Fruit fly (Drosophila melanogaster): ENCODE data around the gene CG18641.

Gene CG18641

dm6 chr2L:2376418-2376702 is 38.8 kb downstream of the CG18641 start:
- TF ChIP-seq dsf (GFP tag; optimal IDR thresholded peaks at IDR 0.05; ENCODE audit: borderline replicate concordance) (no peak), Jra (GFP tag; optimal IDR thresholded peaks at IDR 0.05) (no peak), Vsx2 (GFP tag; optimal IDR thresholded peaks at IDR 0.05; ENCODE audit: partially characterized antibody) (no peak), tai (GFP tag; optimal IDR thresholded peaks at IDR 0.05) (no peak), br (GFP tag; optimal IDR thresholded peaks at IDR 0.05) (no peak), sv (GFP tag; optimal IDR thresholded peaks at IDR 0.05) (no peak), CG32264 (GFP tag; optimal IDR thresholded peaks at IDR 0.05) (no peak), pan (optimal IDR thresholded peaks at IDR 0.05) (no peak), jim (GFP tag; optimal IDR thresholded peaks at IDR 0.05) (no peak), rgr (GFP tag; optimal IDR thresholded peaks at IDR 0.05) (no peak), psq (GFP tag; optimal IDR thresholded peaks at IDR 0.05) (no peak), Dif (GFP tag; optimal IDR thresholded peaks at IDR 0.05; ENCODE audit: partially characterized antibody) (no peak), Myc (optimal IDR thresholded peaks at IDR 0.05) (no peak), Mio (GFP tag; optimal IDR thresholded peaks at IDR 0.05) (no peak), Hnf4 (GFP tag; optimal IDR thresholded peaks at IDR 0.05) (no peak), Hr83 (GFP tag; optimal IDR thresholded peaks at IDR 0.05; ENCODE audit: poor library complexity, severe bottlenecking) (no peak)

dm6 chr2L:2375655-2376417 is 39.3 kb downstream of the CG18641 start, which contains the start of gene Atxn7:
Gene Atxn7, plus strand, starts transcription at chr2L:2375841.
- TF ChIP-seq h (GFP tag; optimal IDR thresholded peaks at IDR 0.05) (peak; percentile 66), Jra (GFP tag; optimal IDR thresholded peaks at IDR 0.05) (peak; percentile 63), dl (GFP tag; optimal IDR thresholded peaks at IDR 0.05; ENCODE audit: insufficient read depth in 1 of 2, partially characterized antibody in 2 of 2) (no peak), Myc (optimal IDR thresholded peaks at IDR 0.05) (peak; percentile 32), foxo (GFP tag; optimal IDR thresholded peaks at IDR 0.05) (peak; percentile 37 to 42), dmrt93B (GFP tag; optimal IDR thresholded peaks at IDR 0.05) (peak; percentile 75), Abd-B (GFP tag; optimal IDR thresholded peaks at IDR 0.05) (peak; percentile 46), brk (GFP tag; optimal IDR thresholded peaks at IDR 0.05) (no peak), HLH106 (tag; optimal IDR thresholded peaks at IDR 0.05) (peak; percentile 44), Hr83 (GFP tag; optimal IDR thresholded peaks at IDR 0.05; ENCODE audit: poor library complexity, severe bottlenecking) (peak; percentile 69), woc (GFP tag; optimal IDR thresholded peaks at IDR 0.05) (peak; percentile 20), lola (GFP tag; optimal IDR thresholded peaks at IDR 0.05) (no peak), CG32264 (GFP tag; optimal IDR thresholded peaks at IDR 0.05) (peak; percentile 42), dsf (GFP tag; optimal IDR thresholded peaks at IDR 0.05; ENCODE audit: borderline replicate concordance) (peak; percentile 32), Vsx2 (GFP tag; optimal IDR thresholded peaks at IDR 0.05; ENCODE audit: partially characterized antibody) (no peak), Dif (GFP tag; optimal IDR thresholded peaks at IDR 0.05; ENCODE audit: partially characterized antibody) (peak; percentile 17), ey (GFP tag; optimal IDR thresholded peaks at IDR 0.05) (peak; percentile 45), sv (GFP tag; optimal IDR thresholded peaks at IDR 0.05) (peak; percentile 13), CrebA (GFP tag; optimal IDR thresholded peaks at IDR 0.05; ENCODE audit: borderline replicate concordance) (no peak), GATAd (GFP tag; optimal IDR thresholded peaks at IDR 0.05) (no peak), psq (GFP tag; optimal IDR thresholded peaks at IDR 0.05) (peak; percentile 30), Hr78 (GFP tag; optimal IDR thresholded peaks at IDR 0.05) (no peak), Sp1 (GFP tag; optimal IDR thresholded peaks at IDR 0.05) (peak; percentile 80), Dfd (GFP tag; optimal IDR thresholded peaks at IDR 0.05) (no peak), N (GFP tag; optimal IDR thresholded peaks at IDR 0.05) (peak; percentile 89), Mio (GFP tag; optimal IDR thresholded peaks at IDR 0.05) (no peak), br (GFP tag; optimal IDR thresholded peaks at IDR 0.05) (peak; percentile 69), pan (optimal IDR thresholded peaks at IDR 0.05) (no peak), jim (GFP tag; optimal IDR thresholded peaks at IDR 0.05) (no peak), usp (GFP tag; optimal IDR thresholded peaks at IDR 0.05) (no peak), tai (GFP tag; optimal IDR thresholded peaks at IDR 0.05) (no peak), rgr (GFP tag; optimal IDR thresholded peaks at IDR 0.05) (peak; percentile 81), Hnf4 (GFP tag; optimal IDR thresholded peaks at IDR 0.05) (peak; percentile 65), CG9705 (GFP tag; optimal IDR thresholded peaks at IDR 0.05) (peak; percentile 82), sage (GFP tag; optimal IDR thresholded peaks at IDR 0.05) (peak; percentile 59), OdsH (GFP tag; optimal IDR thresholded peaks at IDR 0.05) (peak; percentile 35), Rel (GFP tag; optimal IDR thresholded peaks at IDR 0.05) (no peak), Rel (tag; optimal IDR thresholded peaks at IDR 0.05) (peak; percentile 63), fru (GFP tag; optimal IDR thresholded peaks at IDR 0.05) (peak; percentile 77)

All from whole organism, wandering third instar larva.